Fruit fly (Drosophila melanogaster) whole organism, embryonic: ENCODE data around the gene ldbr.

Experiments used
- CG12769 ChIP-seq: fragments of 200-800 bp; sonication (Bioruptor generic); optimal IDR thresholded peaks from 2 replicates; lab custom pipeline; 2019; ENCODE audit warnings: missing biosample characterization, mild to moderate bottlenecking, missing genetic modification characterization, moderate library complexity
- CG13123 ChIP-seq: fragments of 200-800 bp; sonication (Bioruptor generic); optimal IDR thresholded peaks from 2 replicates; lab custom pipeline; 2016; ENCODE audit warnings: missing biosample characterization, missing genetic modification characterization
- CG2678 ChIP-seq: fragments of 200-800 bp; sonication (Bioruptor generic); optimal IDR thresholded peaks from 3 replicates; lab custom pipeline; 2019; ENCODE audit warnings: missing biosample characterization, mild to moderate bottlenecking, missing genetic modification characterization, moderate library complexity
- CG34224 ChIP-seq: fragments of 200-800 bp; sonication (Bioruptor generic); IDR thresholded peaks from 3 replicates; pipeline ENCODE4 v1.3.6; 2022; ENCODE audit warnings: missing biosample characterization, missing genetic modification characterization; ENCODE audit not compliant: partially characterized antibody
- CG4617 ChIP-seq: fragments of 200-800 bp; sonication (Bioruptor generic); optimal IDR thresholded peaks from 3 replicates; lab custom pipeline; 2016; ENCODE audit warnings: missing biosample characterization, missing genetic modification characterization, borderline replicate concordance
- Hr39 ChIP-seq: fragments of >200 bp; optimal IDR thresholded peaks from 2 replicates; lab custom pipeline; 2017
- ase ChIP-seq: fragments of 200-800 bp; sonication (Bioruptor generic); IDR thresholded peaks from 3 replicates; pipeline ENCODE4 v1.3.6; 2022; ENCODE audit warnings: missing biosample characterization, missing genetic modification characterization
- fd64A ChIP-seq: fragments of 200-800 bp; sonication (Bioruptor generic); optimal IDR thresholded peaks from 3 replicates; lab custom pipeline; 2018; ENCODE audit warnings: missing biosample characterization, mild to moderate bottlenecking, missing genetic modification characterization
- nerfin-1 ChIP-seq: fragments of 200-800 bp; sonication (Bioruptor generic); optimal IDR thresholded peaks from 3 replicates; lab custom pipeline; 2019; ENCODE audit warnings: missing biosample characterization, mild to moderate bottlenecking, missing genetic modification characterization, moderate library complexity
- shn ChIP-seq: fragments of 200-800 bp; sonication (Bioruptor generic); optimal IDR thresholded peaks from 3 replicates; lab custom pipeline; 2016; ENCODE audit warnings: missing biosample characterization, missing genetic modification characterization

DNA sequence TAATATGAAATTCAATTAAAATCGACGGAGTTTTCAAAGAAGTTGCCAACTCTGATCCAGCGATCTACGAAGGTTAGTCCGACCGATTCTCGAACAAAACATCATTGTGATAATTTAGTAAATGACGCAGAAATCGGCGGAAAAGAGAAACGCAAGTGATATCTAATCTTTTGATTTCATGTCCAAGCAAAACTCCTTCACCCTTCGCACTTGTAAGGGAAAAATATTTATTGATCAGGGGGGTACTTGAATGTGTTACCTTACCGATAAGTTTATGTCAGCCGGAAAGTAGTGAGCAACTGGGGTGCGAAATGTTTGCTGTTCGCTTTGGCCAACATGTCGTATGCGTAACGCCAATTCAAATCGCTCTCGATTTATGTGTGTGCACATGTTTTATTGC lies 24.5 kb upstream of the ldbr start:
- no peak for TF ChIP-seq CG4617 (GFP tag; lab: Kevin White, UChicago)
- TF ChIP-seq CG2678 (tag; lab: Kevin White, UChicago): no peak
- TF ChIP-seq CG34224 (GFP tag; lab: Robert Waterston, UW): no peak
- no peak for TF ChIP-seq CG13123 (GFP tag; lab: Kevin White, UChicago)
- TF ChIP-seq nerfin-1 (tag; lab: Kevin White, UChicago): no peak
- TF ChIP-seq ase: no peak
- no peak for TF ChIP-seq CG12769 (tag; lab: Kevin White, UChicago)
- TF ChIP-seq Hr39 (lab: Kevin White, UChicago): no peak
- no peak for TF ChIP-seq shn (GFP tag; lab: Kevin White, UChicago)
- TF ChIP-seq fd64A (GFP tag; lab: Kevin White, UChicago): no peak
